Worm (Caenorhabditis elegans) whole organism, mixed stage, embryonic: Measurements from ENCODE around the gene Y49E10.18.

Experiments used
- lin-32 ChIP-seq: fragments of 200-800 bp; sonication (Bioruptor generic); optimal IDR thresholded peaks from 2 replicates; lab custom pipeline; 2018; ENCODE audit warnings: mild to moderate bottlenecking, missing genetic modification characterization, missing compliant biosample characterization
- mep-1 ChIP-seq: fragments of 150-350 bp; optimal IDR thresholded peaks from 2 replicates; lab custom pipeline; 2017; ENCODE audit warnings: missing biosample characterization, missing genetic modification reagents, missing genetic modification characterization, inconsistent platforms
- nhr-237 ChIP-seq: fragments of 150-350 bp; optimal IDR thresholded peaks from 2 replicates; lab custom pipeline; 2014; ENCODE audit warnings: missing biosample characterization, missing genetic modification characterization
- pha-4 ChIP-seq: fragments of 150-350 bp; optimal IDR thresholded peaks from 2 replicates; lab custom pipeline; 2018; ENCODE audit warnings: missing biosample characterization, missing genetic modification reagents, missing genetic modification characterization
- snpc-4 ChIP-seq: fragments of 150-350 bp; optimal IDR thresholded peaks from 2 replicates; lab custom pipeline; 2014; ENCODE audit warnings: missing biosample characterization, missing genetic modification characterization
- tbx-8 ChIP-seq: fragments of 200-800 bp; sonication (Bioruptor generic); optimal IDR thresholded peaks from 2 replicates; lab custom pipeline; 2018; ENCODE audit warnings: mild to moderate bottlenecking, missing genetic modification characterization, moderate library complexity, missing compliant biosample characterization
- unc-120 ChIP-seq: sonication (generic microtip); optimal IDR thresholded peaks from 2 replicates; lab custom pipeline; 2017; ENCODE audit warnings: missing genetic modification characterization, missing compliant biosample characterization; ENCODE audit not compliant: poor library complexity, severe bottlenecking
- zip-8 ChIP-seq: fragments of 150-350 bp; optimal IDR thresholded peaks from 2 replicates; lab custom pipeline; 2014; ENCODE audit warnings: missing biosample characterization, missing genetic modification characterization

The Y49E10.18 gene

DNA sequence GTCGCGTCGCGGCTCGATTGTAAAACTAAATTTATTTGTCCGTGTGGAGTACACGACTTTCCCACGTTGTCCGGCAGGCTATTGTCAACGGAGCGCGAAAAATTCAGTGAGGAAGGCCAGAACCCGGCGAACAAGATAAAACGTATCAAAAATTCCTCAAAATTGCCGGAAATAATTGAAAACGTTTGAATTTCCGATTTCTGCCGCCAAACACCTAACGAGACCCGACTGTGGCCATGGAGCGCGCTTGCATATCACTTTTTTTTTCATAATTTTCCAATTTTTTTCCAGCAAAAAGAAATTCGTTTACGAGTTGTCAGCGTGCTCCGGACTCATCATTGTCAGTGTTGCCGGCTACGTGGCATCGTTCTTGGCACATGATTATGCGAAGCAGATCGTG lies 47.4 kb downstream of the Y49E10.18 start:
- TF ChIP-seq zip-8 (tag; lab: Kevin White, UChicago) = no peak
- no peak for TF ChIP-seq unc-120 (tag; lab: Kevin White, UChicago)
- no peak for TF ChIP-seq tbx-8 (GFP tag; lab: Kevin White, UChicago)
- TF ChIP-seq nhr-237 (tag; lab: Kevin White, UChicago) = no peak
- TF ChIP-seq pha-4 (tag; lab: Kevin White, UChicago) = no peak
- TF ChIP-seq lin-32 = no peak
- no peak for TF ChIP-seq mep-1 (tag; lab: Kevin White, UChicago)
- TF ChIP-seq, all 35 proteins: peak for 0

ce11 chrIII:12395085-12395484 lies 50.8 kb downstream of the Y49E10.18 start, which contains the start of gene Y49E10.10:
Gene Y49E10.10 (plus strand): TSS chrIII:12395465.
- TF ChIP-seq snpc-4 (tag; lab: Kevin White, UChicago) = no peak
